ENCODE assay signal across 3 fruit fly cellular contexts in the genomic region with DNA sequence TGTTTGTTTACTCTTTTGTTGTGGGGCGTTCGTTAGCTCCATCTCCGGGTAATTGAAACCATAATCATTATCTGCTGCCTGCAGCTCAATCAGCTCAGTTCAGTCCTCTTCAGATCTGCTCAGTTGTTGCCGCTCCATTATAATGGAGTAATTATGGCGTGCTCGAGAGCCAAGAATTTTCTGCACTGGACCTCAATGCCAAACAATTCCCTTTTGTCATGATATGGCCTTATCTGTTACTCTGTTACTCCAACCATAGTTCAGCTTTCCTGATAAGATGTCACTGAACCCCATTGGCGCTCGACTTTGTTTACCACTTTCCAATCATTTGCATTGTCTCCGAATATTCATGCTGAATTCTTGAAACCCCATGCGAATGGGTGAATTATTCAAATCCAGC.
TF ChIP-seq lines count a peak whose summit lies in the region.

No protein-coding gene starts in this region.

TF ChIP-seq in whole organism, 6 proteins besides CTCF, POLR2A, EP300 and RAD21:
- peak; percentile 50 to 56 for TF ChIP-seq EcR (GFP tag; optimal IDR thresholded peaks at IDR 0.05; lab: Kevin White, UChicago)
- no peak for TF ChIP-seq pan (optimal IDR thresholded peaks at IDR 0.05; lab: Kevin White, UChicago)

TF ChIP-seq in whole organism, prepupa, 60 proteins besides CTCF, POLR2A, EP300 and RAD21:
- TF ChIP-seq CG15336 (GFP tag; IDR thresholded peaks at IDR 0.05; lab: Robert Waterston, UW) (0 out of 2 replicates have a peak, but pooled peaks have one; percentile 5), lz (GFP tag; optimal IDR thresholded peaks at IDR 0.05; lab: Kevin White, UChicago) (no peak), CG3032 (tag; optimal IDR thresholded peaks at IDR 0.05; lab: Kevin White, UChicago) (no peak), Hr38 (GFP tag; optimal IDR thresholded peaks at IDR 0.05; lab: Kevin White, UChicago) (no peak), CG8632 (GFP tag; optimal IDR thresholded peaks at IDR 0.05; lab: Kevin White, UChicago) (no peak), Sox14 (GFP tag; optimal IDR thresholded peaks at IDR 0.05; lab: Kevin White, UChicago) (no peak), svp (GFP tag; lab: Kevin White, UChicago) (peak; percentile 90), CG11294 (GFP tag; IDR thresholded peaks at IDR 0.05; lab: Robert Waterston, UW) (no peak), dac (GFP tag; optimal IDR thresholded peaks at IDR 0.05; lab: Kevin White, UChicago) (no peak), Eip78C (GFP tag; lab: Kevin White, UChicago) (peak; percentile 67), Eip93F (GFP tag; optimal IDR thresholded peaks at IDR 0.05; lab: Kevin White, UChicago) (no peak)

TF ChIP-seq in whole organism, pupa, 21 proteins besides CTCF, POLR2A, EP300 and RAD21:
- TF ChIP-seq EcR (GFP tag; optimal IDR thresholded peaks at IDR 0.05; lab: Kevin White, UChicago): peak; percentile 90
- no peak for TF ChIP-seq CG9948 (tag; optimal IDR thresholded peaks at IDR 0.05; lab: Kevin White, UChicago)
- TF ChIP-seq fd96Ca (GFP tag; IDR thresholded peaks at IDR 0.05; lab: Robert Waterston, UW): no peak
- TF ChIP-seq CG4496 (GFP tag; IDR thresholded peaks at IDR 0.05; lab: Robert Waterston, UW): no peak
- no peak for TF ChIP-seq D1 (tag; optimal IDR thresholded peaks at IDR 0.05; lab: Kevin White, UChicago)
- TF ChIP-seq Pif1B (GFP tag; optimal IDR thresholded peaks at IDR 0.05; lab: Kevin White, UChicago): no peak
